Worm (Caenorhabditis elegans): ENCODE results near the gene B0001.2.

DNA sequence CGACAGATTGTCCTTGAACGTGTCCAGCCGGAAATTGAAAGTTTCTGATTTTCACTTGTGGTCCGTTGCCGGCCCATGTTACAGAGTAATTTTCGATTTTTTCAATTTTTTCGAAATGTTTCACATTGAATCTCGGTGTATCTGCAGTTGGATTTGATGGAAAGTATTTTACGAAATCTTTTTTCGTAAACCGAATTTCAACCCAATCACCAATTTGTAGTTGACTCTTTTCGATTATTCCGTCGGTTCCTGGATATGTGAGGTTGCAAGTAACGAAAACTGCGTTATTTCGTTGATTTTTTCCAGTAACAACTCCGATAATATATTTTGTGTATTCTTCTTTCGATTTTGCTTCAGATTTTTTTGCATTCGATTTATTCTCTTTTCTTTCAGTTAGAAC, 1.2 kb downstream of the B0001.2 start:
- TF ChIP-seq unc-130 (GFP tag; optimal IDR thresholded peaks at IDR 0.05) (no peak), F52B5.7 (tag; optimal IDR thresholded peaks at IDR 0.05) (no peak), mel-28 (tag; optimal IDR thresholded peaks at IDR 0.05; ENCODE audit: borderline replicate concordance) (no peak), repo-1 (tag; optimal IDR thresholded peaks at IDR 0.05) (no peak), dpff-1 (tag; optimal IDR thresholded peaks at IDR 0.05) (no peak), madf-8 (GFP tag; conservative IDR thresholded peaks at IDR 0.05) (no peak), ztf-26 (tag; optimal IDR thresholded peaks at IDR 0.05) (no peak), ama-1 (optimal IDR thresholded peaks at IDR 0.05) (no peak), ama-1 (GFP tag; optimal IDR thresholded peaks at IDR 0.05) (no peak), mcd-1 (GFP tag; IDR thresholded peaks at IDR 0.05) (no peak)

Measured in whole organism, young adult.